Fruit fly (Drosophila melanogaster) whole organism: ENCODE results near the gene TwdlC.

Experiments used
- CG8478 ChIP-seq: fragments of >200 bp; optimal IDR thresholded peaks from 2 replicates; lab custom pipeline; 2018; ENCODE audit warnings: inconsistent platforms
- Dll ChIP-seq: fragments of >200 bp; optimal IDR thresholded peaks from 2 replicates; lab custom pipeline; 2017
- EcR ChIP-seq, 2 experiments: fragments of >200 bp; optimal IDR thresholded peaks; 2 replicates each; lab custom pipeline; 2017; ENCODE audit warnings: missing biosample characterization in 2 of 2, missing genetic modification characterization in 2 of 2, missing genetic modification reagents in 2 of 2
- pan ChIP-seq: fragments of >200 bp; optimal IDR thresholded peaks from 2 replicates; lab custom pipeline; 2017
- psq ChIP-seq: fragments of >200 bp; optimal IDR thresholded peaks from 2 replicates; lab custom pipeline; 2017
- usp ChIP-seq: fragments of >200 bp; optimal IDR thresholded peaks from 2 replicates; lab custom pipeline; 2017; ENCODE audit warnings: missing biosample characterization, missing genetic modification characterization, mixed read lengths

DNA sequence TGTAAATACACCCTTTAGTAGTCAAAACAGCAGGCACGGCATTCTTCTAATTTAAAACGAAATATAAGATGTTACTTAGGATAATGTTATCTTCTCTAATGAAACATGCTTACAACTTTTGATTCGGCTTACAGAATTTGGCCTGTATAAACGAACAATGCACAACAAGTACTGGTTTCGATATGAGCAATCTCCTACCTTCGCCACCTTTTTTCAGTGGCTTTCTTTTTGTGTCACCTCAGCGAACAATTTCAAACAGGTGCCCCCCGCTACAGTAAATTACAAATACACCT lies 26.4 kb upstream of the TwdlC start:
- TF ChIP-seq pan (no peak), CG8478 (no peak), psq (lab: Kevin White, UChicago) (no peak), Dll (no peak), usp (no peak), EcR (GFP tag; optimal IDR thresholded peaks at IDR 0.05; lab: Kevin White, UChicago) (no peak)
